Worm (Caenorhabditis elegans) whole organism, L4 larva: ENCODE measurements around the gene C03B1.9.

Source experiments
- F10B5.3 ChIP-seq: sonication (generic microtip); optimal IDR thresholded peaks from 2 replicates; lab custom pipeline; 2016; ENCODE audit warnings: mild to moderate bottlenecking, missing genetic modification characterization, missing compliant biosample characterization
- F26F4.8 ChIP-seq: fragments of 200-800 bp; sonication (Bioruptor generic); conservative IDR thresholded peaks from 2 replicates; pipeline ENCODE4 v1.3.6; 2022; ENCODE audit warnings: missing genetic modification characterization, missing compliant biosample characterization
- F37D6.2 ChIP-seq: sonication (generic microtip); optimal IDR thresholded peaks from 2 replicates; lab custom pipeline; 2016; ENCODE audit warnings: mild to moderate bottlenecking, missing genetic modification characterization, missing compliant biosample characterization
- F44E2.7 ChIP-seq: fragments of 200-800 bp; sonication (Bioruptor generic); IDR thresholded peaks from 2 replicates; pipeline ENCODE4 v2.1.2; 2022; ENCODE audit warnings: missing genetic modification characterization, missing compliant biosample characterization
- T26A8.4 ChIP-seq: fragments of 200-800 bp; sonication (Bioruptor generic); IDR thresholded peaks from 2 replicates; pipeline ENCODE4 v1.3.6; 2022; ENCODE audit warnings: missing genetic modification characterization, missing compliant biosample characterization
- Y5F2A.4 ChIP-seq: fragments of 200-800 bp; sonication (Bioruptor generic); optimal IDR thresholded peaks from 2 replicates; lab custom pipeline; 2018; ENCODE audit warnings: mild to moderate bottlenecking, missing genetic modification characterization, missing compliant biosample characterization
- Y75B8A.6 ChIP-seq: fragments of 200-800 bp; sonication (Bioruptor generic); IDR thresholded peaks from 2 replicates; pipeline ENCODE4 v1.3.6; 2022; ENCODE audit warnings: missing genetic modification reagents, missing genetic modification characterization, missing compliant biosample characterization
- ZK337.2 ChIP-seq: fragments of 200-800 bp; sonication (Bioruptor generic); IDR thresholded peaks from 2 replicates; pipeline ENCODE4 v1.3.6; 2022; ENCODE audit warnings: missing genetic modification reagents, missing genetic modification characterization, missing compliant biosample characterization
- aha-1 ChIP-seq: fragments of 150-350 bp; peaks from one replicate; lab custom pipeline; 2014; ENCODE audit warnings: missing biosample characterization, missing genetic modification characterization
- ama-1 ChIP-seq: fragments of 150-350 bp; optimal IDR thresholded peaks from 2 replicates; lab custom pipeline; 2014; ENCODE audit warnings: inconsistent platforms, mixed read lengths
- attf-4 ChIP-seq: sonication (generic microtip); optimal IDR thresholded peaks from 3 replicates; lab custom pipeline; 2017; ENCODE audit warnings: missing biosample characterization, missing genetic modification characterization
- ceh-28 ChIP-seq: fragments of 150-350 bp; optimal IDR thresholded peaks from 2 replicates; lab custom pipeline; 2014; ENCODE audit warnings: missing biosample characterization, missing genetic modification reagents, missing genetic modification characterization
- ceh-44 ChIP-seq: fragments of 200-800 bp; sonication (Bioruptor generic); IDR thresholded peaks from 2 replicates; pipeline ENCODE4 v1.3.6; 2022; ENCODE audit warnings: missing genetic modification reagents, missing genetic modification characterization, missing compliant biosample characterization
- ceh-62 ChIP-seq: sonication (generic microtip); optimal IDR thresholded peaks from 2 replicates; lab custom pipeline; 2017; ENCODE audit warnings: missing biosample characterization, missing genetic modification characterization
- ces-1 ChIP-seq: fragments of 150-350 bp; sonication (generic microtip); optimal IDR thresholded peaks from 4 replicates; lab custom pipeline; 2014; ENCODE audit warnings: missing biosample characterization, missing genetic modification reagents, missing genetic modification characterization
- daf-12 ChIP-seq: fragments of 150-350 bp; optimal IDR thresholded peaks from 2 replicates; lab custom pipeline; 2014; ENCODE audit warnings: missing biosample characterization, missing genetic modification reagents, missing genetic modification characterization
- daf-16 ChIP-seq, 3 experiments: sonication (generic microtip); optimal IDR thresholded peaks; 2 replicates each; lab custom pipeline; 2016 to 2017; ENCODE audit warnings: missing genetic modification characterization in 3 of 3, missing genetic modification reagents in 3 of 3, mild to moderate bottlenecking in 2 of 3, missing compliant biosample characterization in 2 of 3, missing biosample characterization in 1 of 3, moderate library complexity in 1 of 3
- daf-19 ChIP-seq: fragments of 200-800 bp; sonication (Bioruptor generic); conservative IDR thresholded peaks from 2 replicates; pipeline ENCODE4 v1.3.6; 2022; ENCODE audit warnings: missing genetic modification characterization, missing compliant biosample characterization
- dpl-1 ChIP-seq: fragments of 150-350 bp; optimal IDR thresholded peaks from 2 replicates; lab custom pipeline; 2014; ENCODE audit warnings: missing biosample characterization, missing genetic modification reagents, missing genetic modification characterization
- duxl-1 ChIP-seq: sonication (generic microtip); optimal IDR thresholded peaks from 2 replicates; lab custom pipeline; 2016; ENCODE audit warnings: mild to moderate bottlenecking, missing genetic modification characterization, moderate library complexity, missing compliant biosample characterization; ENCODE audit not compliant: poor library complexity
- fkh-10 ChIP-seq: fragments of 150-350 bp; optimal IDR thresholded peaks from 2 replicates; lab custom pipeline; 2014; ENCODE audit warnings: missing biosample characterization, missing genetic modification reagents, missing genetic modification characterization
- gei-8 ChIP-seq: fragments of 200-800 bp; sonication (Bioruptor generic); optimal IDR thresholded peaks from 2 replicates; lab custom pipeline; 2018; ENCODE audit warnings: mild to moderate bottlenecking, missing genetic modification characterization, missing compliant biosample characterization
- hlh-30 ChIP-seq: sonication (generic microtip); optimal IDR thresholded peaks from 2 replicates; lab custom pipeline; 2017; ENCODE audit warnings: antibody characterized with exemption, mild to moderate bottlenecking, missing genetic modification characterization, missing compliant biosample characterization; ENCODE audit not compliant: insufficient read depth
- hmg-1.1 ChIP-seq: fragments of 200-800 bp; sonication (Bioruptor generic); IDR thresholded peaks from 2 replicates; pipeline ENCODE4 v1.3.6; 2022; ENCODE audit warnings: missing genetic modification reagents, missing genetic modification characterization, missing compliant biosample characterization
- jun-1 ChIP-seq: fragments of 150-350 bp; optimal IDR thresholded peaks from 2 replicates; lab custom pipeline; 2014; ENCODE audit warnings: missing biosample characterization, missing genetic modification reagents, missing genetic modification characterization
- lin-39 ChIP-seq: fragments of 150-350 bp; optimal IDR thresholded peaks from 2 replicates; lab custom pipeline; 2014; ENCODE audit warnings: missing biosample characterization, missing genetic modification reagents, missing genetic modification characterization
- lir-3 ChIP-seq: sonication (generic microtip); optimal IDR thresholded peaks from 2 replicates; lab custom pipeline; 2016; ENCODE audit warnings: mild to moderate bottlenecking, missing genetic modification characterization, missing compliant biosample characterization
- madf-5 ChIP-seq, 2 experiments: fragments of 200-800 bp; sonication (Bioruptor generic); IDR thresholded peaks; 2 replicates each; pipeline ENCODE4 v1.3.6; 2022; ENCODE audit warnings: missing compliant biosample characterization in 2 of 2, missing genetic modification characterization in 2 of 2
- mdl-1 ChIP-seq, 2 experiments: fragments of 150-350 bp in 1 of 2; sonication (generic microtip) in 1 of 2; optimal IDR thresholded peaks; 2 replicates each; lab custom pipeline; 2014 to 2017; ENCODE audit warnings: missing biosample characterization in 2 of 2, missing genetic modification characterization in 2 of 2
- mep-1 ChIP-seq: fragments of 150-350 bp; sonication (generic microtip); optimal IDR thresholded peaks from 3 replicates; lab custom pipeline; 2014; ENCODE audit warnings: missing biosample characterization, missing genetic modification characterization
- nhr-102 ChIP-seq: sonication (generic microtip); optimal IDR thresholded peaks from 2 replicates; lab custom pipeline; 2016; ENCODE audit warnings: mild to moderate bottlenecking, missing genetic modification characterization, moderate library complexity, missing compliant biosample characterization
- nhr-111 ChIP-seq: fragments of 200-800 bp; sonication (Bioruptor generic); optimal IDR thresholded peaks from 2 replicates; lab custom pipeline; 2018; ENCODE audit warnings: mild to moderate bottlenecking, missing genetic modification characterization, missing compliant biosample characterization
- nhr-25 ChIP-seq: sonication (generic microtip); optimal IDR thresholded peaks from 2 replicates; lab custom pipeline; 2017; ENCODE audit warnings: missing genetic modification characterization, mild to moderate bottlenecking, missing compliant biosample characterization, antibody characterized with exemption, moderate library complexity, borderline replicate concordance; ENCODE audit not compliant: insufficient read depth
- nhr-28 ChIP-seq: fragments of 150-350 bp; optimal IDR thresholded peaks from 2 replicates; lab custom pipeline; 2014; ENCODE audit warnings: missing biosample characterization, missing genetic modification characterization
- nhr-41 ChIP-seq: fragments of 200-800 bp; sonication (Bioruptor generic); IDR thresholded peaks from 2 replicates; pipeline ENCODE4 v1.3.6; 2022; ENCODE audit warnings: missing genetic modification reagents, missing genetic modification characterization, missing compliant biosample characterization
- nhr-77 ChIP-seq: fragments of 150-350 bp; optimal IDR thresholded peaks from 2 replicates; lab custom pipeline; 2014; ENCODE audit warnings: missing biosample characterization, missing genetic modification characterization
- pha-4 ChIP-seq, 2 experiments: fragments of 150-350 bp in 1 of 2; fragments of 200-800 bp in 1 of 2; sonication (Bioruptor generic) in 1 of 2; IDR thresholded peaks in 1 of 2; optimal IDR thresholded peaks in 1 of 2; 2 replicates each; pipeline versions ENCODE4 v1.3.6 to Lab custom; 2014 to 2022; ENCODE audit warnings: missing genetic modification characterization in 2 of 2, missing genetic modification reagents in 2 of 2, missing biosample characterization in 1 of 2, missing compliant biosample characterization in 1 of 2
- php-3 ChIP-seq: fragments of 200-800 bp; sonication (Bioruptor generic); IDR thresholded peaks from 2 replicates; pipeline ENCODE4 v1.3.6; 2022; ENCODE audit warnings: missing genetic modification reagents, missing genetic modification characterization, missing compliant biosample characterization
- rbr-2 ChIP-seq: sonication (generic microtip); optimal IDR thresholded peaks from 2 replicates; lab custom pipeline; 2016; ENCODE audit warnings: missing genotype, missing genetic modification characterization, missing compliant biosample characterization
- skn-1 ChIP-seq: fragments of 150-350 bp; optimal IDR thresholded peaks from 2 replicates; lab custom pipeline; 2014; ENCODE audit warnings: missing biosample characterization, missing genetic modification characterization
- spr-3 ChIP-seq: fragments of 200-800 bp; sonication (Bioruptor generic); optimal IDR thresholded peaks from 2 replicates; lab custom pipeline; 2018; ENCODE audit warnings: mild to moderate bottlenecking, missing genetic modification characterization, missing compliant biosample characterization
- tag-97 ChIP-seq: fragments of 200-800 bp; sonication (Bioruptor generic); IDR thresholded peaks from 2 replicates; pipeline ENCODE4 v1.3.6; 2022; ENCODE audit warnings: missing genetic modification characterization, missing compliant biosample characterization
- zfp-2 ChIP-seq: sonication (generic microtip); optimal IDR thresholded peaks from 2 replicates; lab custom pipeline; 2016; ENCODE audit warnings: mild to moderate bottlenecking, missing genetic modification characterization, missing compliant biosample characterization
- zip-2 ChIP-seq: fragments of 150-350 bp; optimal IDR thresholded peaks from 2 replicates; lab custom pipeline; 2014; ENCODE audit warnings: missing biosample characterization, missing genetic modification characterization

C03B1.9 gene

ce11 chrX:6318803-6319202 lies 28.1 kb downstream of the C03B1.9 start:
- TF ChIP-seq Y75B8A.6, result no peak
- TF ChIP-seq mdl-1 (tag; optimal IDR thresholded peaks at IDR 0.05; lab: Kevin White, UChicago), result peak in 1 of 2 experiments; percentile 35
- no peak for TF ChIP-seq F10B5.3 (tag; lab: Kevin White, UChicago)
- peak; percentile 75 for TF ChIP-seq nhr-28 (tag; lab: Kevin White, UChicago)
- no peak for TF ChIP-seq hmg-1.1 (GFP tag; lab: Robert Waterston, UW)
- no peak for TF ChIP-seq dpl-1
- no peak for TF ChIP-seq nhr-77 (tag; lab: Kevin White, UChicago)
- TF ChIP-seq daf-19, result no peak
- TF ChIP-seq F37D6.2 (tag; lab: Kevin White, UChicago), result no peak
- TF ChIP-seq gei-8, result no peak
- TF ChIP-seq ceh-44 (GFP tag; lab: Robert Waterston, UW), result no peak
- no peak for TF ChIP-seq zip-2 (tag; lab: Kevin White, UChicago)
- no peak for TF ChIP-seq ama-1 (lab: Kevin White, UChicago)
- TF ChIP-seq nhr-25 (tag; lab: Kevin White, UChicago), result peak; percentile 58
- TF ChIP-seq ceh-28 (tag; lab: Kevin White, UChicago), result no peak
- no peak for TF ChIP-seq jun-1 (tag; lab: Kevin White, UChicago)
- TF ChIP-seq madf-5 (GFP tag; IDR thresholded peaks at IDR 0.05; lab: Robert Waterston, UW), result no peak
- TF ChIP-seq nhr-41 (GFP tag; lab: Robert Waterston, UW), result no peak
- no peak for TF ChIP-seq nhr-102 (tag; lab: Kevin White, UChicago)
- no peak for TF ChIP-seq T26A8.4
- no peak for TF ChIP-seq nhr-111 (GFP tag; lab: Kevin White, UChicago)
- peak; percentile 4 for TF ChIP-seq hlh-30 (tag; lab: Kevin White, UChicago)
- TF ChIP-seq ces-1 (GFP tag; lab: Kevin White, UChicago), result no peak
- no peak for TF ChIP-seq ZK337.2 (GFP tag; lab: Robert Waterston, UW)
- TF ChIP-seq skn-1 (tag; lab: Kevin White, UChicago), result no peak
- TF ChIP-seq aha-1 (tag; lab: Kevin White, UChicago), result no peak
- no peak for TF ChIP-seq tag-97
- TF ChIP-seq, all 104 proteins: peak for 4

- TF ChIP-seq ceh-62 (tag; lab: Kevin White, UChicago) (no peak), pha-4 (GFP tag; IDR thresholded peaks at IDR 0.05; lab: Robert Waterston, UW) (no peak), pha-4 (tag; optimal IDR thresholded peaks at IDR 0.05; lab: Kevin White, UChicago) (no peak), lin-39 (tag; lab: Kevin White, UChicago) (no peak), F44E2.7 (no peak), fkh-10 (GFP tag; lab: Kevin White, UChicago) (no peak), zfp-2 (tag; lab: Kevin White, UChicago) (no peak), F10B5.3 (tag; lab: Kevin White, UChicago) (no peak), lir-3 (no peak), duxl-1 (tag; lab: Kevin White, UChicago) (no peak), daf-12 (no peak), spr-3 (GFP tag; lab: Kevin White, UChicago) (no peak), php-3 (GFP tag; lab: Robert Waterston, UW) (no peak), ZK337.2 (GFP tag; lab: Robert Waterston, UW) (no peak), Y5F2A.4 (GFP tag; lab: Kevin White, UChicago) (no peak), attf-4 (tag; lab: Kevin White, UChicago) (no peak), rbr-2 (no peak), F26F4.8 (GFP tag; lab: Robert Waterston, UW) (no peak), mep-1 (no peak), daf-16 (GFP tag; optimal IDR thresholded peaks at IDR 0.05; lab: Kevin White, UChicago) (no peak), daf-16 (tag; optimal IDR thresholded peaks at IDR 0.05; lab: Kevin White, UChicago) (no peak)
Measured at ce11 chrX:6311391-6311790, 35.5 kb downstream of the C03B1.9 start, which contains the start of gene npr-38. Gene npr-38 (plus strand): TSS chrX:6311691.
